Fruit fly (Drosophila melanogaster) whole organism, embryonic: ENCODE data around the gene Mfap1.

Source experiments
- C15 ChIP-seq: fragments of 200-800 bp; sonication (Bioruptor generic); IDR thresholded peaks from 3 replicates; pipeline ENCODE4 v1.3.6; 2022; ENCODE audit warnings: missing biosample characterization, missing genetic modification characterization
- CG10431 ChIP-seq: fragments of 200-800 bp; sonication (Bioruptor generic); optimal IDR thresholded peaks from 3 replicates; lab custom pipeline; 2018; ENCODE audit warnings: missing biosample characterization, mild to moderate bottlenecking, missing genetic modification characterization
- CG13424 ChIP-seq: fragments of 200-800 bp; sonication (Bioruptor generic); optimal IDR thresholded peaks from 2 replicates; lab custom pipeline; 2019; ENCODE audit warnings: missing biosample characterization, mild to moderate bottlenecking, missing genetic modification characterization, moderate library complexity
- CG14710 ChIP-seq: fragments of 200-800 bp; sonication (Bioruptor generic); optimal IDR thresholded peaks from 3 replicates; lab custom pipeline; 2019; ENCODE audit warnings: missing biosample characterization, mild to moderate bottlenecking, missing genetic modification characterization, moderate library complexity
- CG15514 ChIP-seq: fragments of 200-800 bp; sonication (Bioruptor generic); optimal IDR thresholded peaks from 3 replicates; lab custom pipeline; 2017; ENCODE audit warnings: missing biosample characterization, missing genetic modification characterization, mild to moderate bottlenecking, moderate library complexity, missing genetic modification reagents
- CG16863 ChIP-seq: fragments of 200-800 bp; sonication (Bioruptor generic); optimal IDR thresholded peaks from 3 replicates; lab custom pipeline; 2016; ENCODE audit warnings: missing biosample characterization, missing genetic modification characterization
- CG17359 ChIP-seq: fragments of 200-800 bp; sonication (Bioruptor generic); optimal IDR thresholded peaks from 3 replicates; lab custom pipeline; 2018; ENCODE audit warnings: missing biosample characterization, mild to moderate bottlenecking, missing genetic modification characterization, moderate library complexity
- CG18476 ChIP-seq: fragments of 200-800 bp; sonication (Bioruptor generic); optimal IDR thresholded peaks from 2 replicates; lab custom pipeline; 2016; ENCODE audit warnings: missing biosample characterization, mild to moderate bottlenecking, missing genetic modification characterization
- CG31224 ChIP-seq: fragments of 200-800 bp; sonication (Bioruptor generic); IDR thresholded peaks from 2 replicates; pipeline ENCODE4 v1.3.6; 2022; ENCODE audit warnings: missing biosample characterization, missing genetic modification characterization
- CG31365 ChIP-seq: fragments of 200-800 bp; sonication (Bioruptor generic); optimal IDR thresholded peaks from 2 replicates; lab custom pipeline; 2018; ENCODE audit warnings: missing biosample characterization, mild to moderate bottlenecking, missing genetic modification characterization
- CG3163 ChIP-seq: fragments of 200-800 bp; sonication (Bioruptor generic); optimal IDR thresholded peaks from 3 replicates; lab custom pipeline; 2016; ENCODE audit warnings: missing biosample characterization, missing genetic modification characterization
- CG7556 ChIP-seq: fragments of 200-800 bp; sonication (Bioruptor generic); optimal IDR thresholded peaks from 2 replicates; lab custom pipeline; 2017; ENCODE audit warnings: missing biosample characterization, mild to moderate bottlenecking, missing genetic modification characterization
- CG7963 ChIP-seq: fragments of 200-800 bp; sonication (Bioruptor generic); IDR thresholded peaks from 3 replicates; pipeline ENCODE4 v1.3.6; 2022; ENCODE audit warnings: missing biosample characterization, missing genetic modification characterization; ENCODE audit not compliant: partially characterized antibody
- CG7987 ChIP-seq: fragments of 200-800 bp; sonication (Bioruptor generic); optimal IDR thresholded peaks from 2 replicates; lab custom pipeline; 2018; ENCODE audit warnings: missing biosample characterization, mild to moderate bottlenecking, missing genetic modification characterization, moderate library complexity
- CG8089 ChIP-seq: fragments of 200-800 bp; sonication (Bioruptor generic); optimal IDR thresholded peaks from 3 replicates; lab custom pipeline; 2016; ENCODE audit warnings: missing biosample characterization, missing genetic modification characterization
- Dad ChIP-seq: fragments of 200-800 bp; sonication (Bioruptor generic); optimal IDR thresholded peaks from 3 replicates; lab custom pipeline; 2016; ENCODE audit warnings: missing biosample characterization, missing genetic modification characterization
- Deaf1 ChIP-seq: fragments of 200-800 bp; optimal IDR thresholded peaks from 3 replicates; lab custom pipeline; 2019; ENCODE audit warnings: missing biosample characterization, mild to moderate bottlenecking, missing genetic modification characterization, moderate library complexity
- Dll ChIP-seq: fragments of 200-800 bp; sonication (Bioruptor generic); IDR thresholded peaks from 4 replicates; pipeline ENCODE4 v1.3.6; 2022; ENCODE audit warnings: missing biosample characterization, missing genetic modification characterization; ENCODE audit not compliant: partially characterized antibody
- Hsf ChIP-seq: fragments of 200-800 bp; sonication (Bioruptor generic); optimal IDR thresholded peaks from 3 replicates; lab custom pipeline; 2016; ENCODE audit warnings: missing biosample characterization, missing genetic modification characterization
- Kr ChIP-seq: fragments of 200-800 bp; sonication (Bioruptor generic); optimal IDR thresholded peaks from 2 replicates; lab custom pipeline; 2017; ENCODE audit warnings: missing biosample characterization, mild to moderate bottlenecking, missing genetic modification characterization
- MBD-R2 ChIP-seq: fragments of 200-800 bp; sonication (Bioruptor generic); IDR thresholded peaks from 2 replicates; pipeline ENCODE4 v1.3.6; 2022; ENCODE audit warnings: missing biosample characterization, missing genetic modification characterization
- Med ChIP-seq: fragments of 200-800 bp; sonication (Bioruptor generic); peaks from one replicate; lab custom pipeline; 2016; ENCODE audit warnings: missing biosample characterization, missing genetic modification characterization, mild to moderate bottlenecking, inconsistent platforms, moderate library complexity
- Myb ChIP-seq: fragments of 200-800 bp; sonication (Bioruptor generic); optimal IDR thresholded peaks from 2 replicates; lab custom pipeline; 2016; ENCODE audit warnings: missing biosample characterization, missing genetic modification characterization
- NC2β ChIP-seq: fragments of 200-800 bp; sonication (Bioruptor generic); optimal IDR thresholded peaks from 2 replicates; lab custom pipeline; 2016; ENCODE audit warnings: missing biosample characterization, missing genetic modification characterization
- Optix ChIP-seq: fragments of 200-800 bp; sonication (Bioruptor generic); IDR thresholded peaks from 3 replicates; pipeline ENCODE4 v1.3.6; 2022; ENCODE audit warnings: missing biosample characterization, missing genetic modification characterization
- Scr ChIP-seq: fragments of 200-800 bp; sonication (Bioruptor generic); IDR thresholded peaks from 2 replicates; pipeline ENCODE4 v1.3.6; 2022; ENCODE audit warnings: missing biosample characterization, missing genetic modification characterization; ENCODE audit not compliant: partially characterized antibody
- Sox102F ChIP-seq: fragments of 200-800 bp; sonication (Bioruptor generic); optimal IDR thresholded peaks from 2 replicates; lab custom pipeline; 2018; ENCODE audit warnings: missing biosample characterization, mild to moderate bottlenecking, missing genetic modification characterization, moderate library complexity
- Sry-β ChIP-seq: fragments of 200-800 bp; sonication (Bioruptor generic); optimal IDR thresholded peaks from 2 replicates; lab custom pipeline; 2018; ENCODE audit warnings: missing biosample characterization, mild to moderate bottlenecking, missing genetic modification characterization, moderate library complexity
- Ssrp ChIP-seq: fragments of 200-800 bp; sonication (Bioruptor generic); optimal IDR thresholded peaks from 2 replicates; lab custom pipeline; 2018; ENCODE audit warnings: missing biosample characterization, mild to moderate bottlenecking, missing genetic modification characterization, moderate library complexity
- amos ChIP-seq: fragments of 200-800 bp; sonication (Bioruptor generic); IDR thresholded peaks from 2 replicates; pipeline ENCODE4 v1.3.6; 2022; ENCODE audit warnings: missing biosample characterization, missing genetic modification characterization; ENCODE audit not compliant: partially characterized antibody
- chinmo ChIP-seq: fragments of 200-800 bp; sonication (Bioruptor generic); IDR thresholded peaks from 4 replicates; pipeline ENCODE4 v1.3.6; 2022; ENCODE audit warnings: missing biosample characterization, missing genetic modification characterization; ENCODE audit not compliant: partially characterized antibody
- ci ChIP-seq: fragments of 200-800 bp; sonication (Bioruptor generic); IDR thresholded peaks from 3 replicates; pipeline ENCODE4 v1.3.6; 2022; ENCODE audit warnings: missing biosample characterization, missing genetic modification characterization
- cwo ChIP-seq: fragments of 200-800 bp; sonication (Bioruptor generic); optimal IDR thresholded peaks from 3 replicates; lab custom pipeline; 2017; ENCODE audit warnings: missing biosample characterization, missing genetic modification characterization, mild to moderate bottlenecking, moderate library complexity, missing genetic modification reagents
- dmrt99B ChIP-seq: fragments of 200-800 bp; sonication (Bioruptor generic); optimal IDR thresholded peaks from 2 replicates; lab custom pipeline; 2018; ENCODE audit warnings: missing biosample characterization, mild to moderate bottlenecking, missing genetic modification characterization, moderate library complexity
- esg ChIP-seq: fragments of 200-800 bp; sonication (Bioruptor generic); conservative IDR thresholded peaks from 2 replicates; pipeline ENCODE4 v1.3.6; 2022; ENCODE audit warnings: missing biosample characterization, missing genetic modification characterization
- ewg ChIP-seq: fragments of 200-800 bp; sonication (Bioruptor generic); optimal IDR thresholded peaks from 3 replicates; lab custom pipeline; 2017; ENCODE audit warnings: mild to moderate bottlenecking, missing biosample characterization, missing genetic modification reagents, missing genetic modification characterization
- gem ChIP-seq: fragments of 200-800 bp; sonication (Bioruptor generic); optimal IDR thresholded peaks from 2 replicates; lab custom pipeline; 2019; ENCODE audit warnings: missing biosample characterization, mild to moderate bottlenecking, missing genetic modification characterization, moderate library complexity
- lov ChIP-seq, 2 experiments: fragments of 200-800 bp in 1 of 2; fragments of >200 bp in 1 of 2; sonication (Bioruptor generic) in 1 of 2; IDR thresholded peaks in 1 of 2; optimal IDR thresholded peaks in 1 of 2; 2 replicates in 1 of 2; 3 replicates in 1 of 2; pipeline versions ENCODE4 v1.3.6 to Lab custom; 2017 to 2022; ENCODE audit warnings: missing biosample characterization in 1 of 2, missing genetic modification characterization in 1 of 2
- pfk ChIP-seq: fragments of 200-800 bp; sonication (Bioruptor generic); optimal IDR thresholded peaks from 2 replicates; lab custom pipeline; 2018; ENCODE audit warnings: missing biosample characterization, mild to moderate bottlenecking, missing genetic modification characterization, moderate library complexity
- pros ChIP-seq: fragments of 200-800 bp; sonication (Bioruptor generic); optimal IDR thresholded peaks from 3 replicates; lab custom pipeline; 2019; ENCODE audit warnings: missing biosample characterization, mild to moderate bottlenecking, missing genetic modification characterization, moderate library complexity
- tgo ChIP-seq: fragments of 200-800 bp; sonication (Bioruptor generic); IDR thresholded peaks from 3 replicates; pipeline ENCODE4 v1.3.6; 2022; ENCODE audit warnings: missing biosample characterization, missing genetic modification characterization
- usp ChIP-seq: fragments of >200 bp; optimal IDR thresholded peaks from 2 replicates; lab custom pipeline; 2017; ENCODE audit warnings: missing biosample characterization, missing genetic modification characterization
- vvl ChIP-seq: fragments of 200-800 bp; sonication (Bioruptor generic); IDR thresholded peaks from 2 replicates; pipeline ENCODE4 v1.3.6; 2022; ENCODE audit warnings: missing biosample characterization, missing genetic modification characterization
- zen ChIP-seq: fragments of 200-800 bp; sonication (Bioruptor generic); optimal IDR thresholded peaks from 3 replicates; lab custom pipeline; 2018; ENCODE audit warnings: missing biosample characterization, mild to moderate bottlenecking, missing genetic modification characterization, moderate library complexity

Gene Mfap1

dm6 chr3L:1938767-1939166, 2.1 kb upstream of the Mfap1 start, which contains the start of the genes CG46523 and CG5687:
CG46523 (minus strand) TSS chr3L:1939103.
CG5687 (minus strand) TSS chr3L:1939103.
- TF ChIP-seq CG3163 (GFP tag; lab: Kevin White, UChicago), result peak; percentile 21
- TF ChIP-seq Deaf1, result peak; percentile 13
- TF ChIP-seq dmrt99B (tag; lab: Kevin White, UChicago), result no peak
- TF ChIP-seq Med (GFP tag; lab: Kevin White, UChicago), result peak; percentile 4
- TF ChIP-seq, all 482 proteins: peak for 3

- TF ChIP-seq CG14710 (tag; lab: Kevin White, UChicago) (no peak), CG3163 (GFP tag; lab: Kevin White, UChicago) (no peak), Myb (GFP tag; lab: Kevin White, UChicago) (no peak), CG8089 (GFP tag; lab: Kevin White, UChicago) (no peak), CG10431 (GFP tag; lab: Kevin White, UChicago) (peak; percentile 72), lov (optimal IDR thresholded peaks at IDR 0.05; lab: Kevin White, UChicago) (no peak), lov (GFP tag; IDR thresholded peaks at IDR 0.05; lab: Robert Waterston, UW) (no peak), gem (tag; lab: Kevin White, UChicago) (peak; percentile 68), CG13424 (tag; lab: Kevin White, UChicago) (no peak), CG31224 (GFP tag; lab: Robert Waterston, UW) (no peak), esg (GFP tag; lab: Robert Waterston, UW) (no peak), CG31365 (tag; lab: Kevin White, UChicago) (peak; percentile 29), pros (GFP tag; lab: Kevin White, UChicago) (peak; percentile 49), CG7987 (GFP tag; lab: Kevin White, UChicago) (peak; percentile 67), C15 (GFP tag; lab: Robert Waterston, UW) (no peak), tgo (GFP tag; lab: Robert Waterston, UW) (no peak), vvl (GFP tag; lab: Robert Waterston, UW) (peak; percentile 50; the same call in 1 of the 2 replicates), pfk (GFP tag; lab: Kevin White, UChicago) (peak; percentile 90), Hsf (GFP tag; lab: Kevin White, UChicago) (no peak), CG17359 (tag; lab: Kevin White, UChicago) (no peak), CG7556 (no peak), cwo (peak; percentile 10), chinmo (0 out of 4 replicates have a peak, but pooled peaks have one; percentile 60), CG16863 (GFP tag; lab: Kevin White, UChicago) (no peak)
Measured at dm6 chr3L:1939983-1940504, 824 bp upstream of the Mfap1 start.

dm6 chr3L:1947463-1948126, 6.7 kb downstream of the Mfap1 start, which contains the start of the genes mu2 and Cnb:
mu2 (minus strand) TSS chr3L:1947475.
Cnb (plus strand) TSS chr3L:1947565.
- peak; percentile 79 for TF ChIP-seq CG14710 (tag; lab: Kevin White, UChicago)
- TF ChIP-seq Scr, result peak; percentile 84
- TF ChIP-seq Kr (GFP tag; lab: Kevin White, UChicago), result no peak
- no peak for TF ChIP-seq Dad (GFP tag; lab: Kevin White, UChicago)
- no peak for TF ChIP-seq Optix
- TF ChIP-seq zen, result no peak
- no peak for TF ChIP-seq usp
- no peak for TF ChIP-seq Sox102F (GFP tag; lab: Kevin White, UChicago)
- TF ChIP-seq Myb (GFP tag; lab: Kevin White, UChicago), result no peak
- peak; percentile 80 for TF ChIP-seq CG15514
- no peak for TF ChIP-seq Ssrp (tag; lab: Kevin White, UChicago)
- TF ChIP-seq CG18476 (GFP tag; lab: Kevin White, UChicago), result peak; percentile 2
- peak; percentile 86 for TF ChIP-seq Dll
- 0 out of 3 replicates have a peak, but pooled peaks have one; percentile 47 for TF ChIP-seq CG7963 (GFP tag; lab: Robert Waterston, UW)
- no peak for TF ChIP-seq NC2β
- peak; percentile 76 for TF ChIP-seq amos (GFP tag; lab: Robert Waterston, UW)
- TF ChIP-seq ci (GFP tag; lab: Robert Waterston, UW), result peak; percentile 40; the same call in 1 of the 3 replicates
- TF ChIP-seq Sry-β (GFP tag; lab: Kevin White, UChicago), result no peak
- TF ChIP-seq MBD-R2 (GFP tag; lab: Robert Waterston, UW), result peak; percentile 92
- TF ChIP-seq ewg (GFP tag; lab: Kevin White, UChicago), result peak; percentile 86
